Fruit fly (Drosophila melanogaster): ENCODE data around the gene CG31808.

- TF ChIP-seq h (optimal IDR thresholded peaks at IDR 0.05) = no peak
- no peak for TF ChIP-seq psq (optimal IDR thresholded peaks at IDR 0.05)
- TF ChIP-seq Myc (optimal IDR thresholded peaks at IDR 0.05) = no peak
- TF ChIP-seq ttk (optimal IDR thresholded peaks at IDR 0.05) = no peak
Measured at dm6 chr2L:16676651-16677359, 39.2 kb downstream of the CG31808 start, which contains the start of the genes Trpgamma and her.
